Worm (Caenorhabditis elegans) whole organism, L4 larva: ENCODE data around the gene ceh-13.

ENCODE experiments used
- D1046.2 ChIP-seq: fragments of 200-800 bp; sonication (Bioruptor generic); IDR thresholded peaks from 2 replicates; pipeline ENCODE4 v1.3.6; 2022; ENCODE audit warnings: missing genetic modification characterization, missing compliant biosample characterization
- F49E8.2 ChIP-seq: sonication (generic microtip); optimal IDR thresholded peaks from 2 replicates; lab custom pipeline; 2016; ENCODE audit warnings: missing compliant biosample characterization, mild to moderate bottlenecking, missing genetic modification characterization, borderline replicate concordance
- R02D3.7 ChIP-seq: fragments of 150-350 bp; sonication (generic microtip); optimal IDR thresholded peaks from 3 replicates; lab custom pipeline; 2014; ENCODE audit warnings: missing biosample characterization, missing genetic modification characterization
- T26A8.4 ChIP-seq: fragments of 200-800 bp; sonication (Bioruptor generic); IDR thresholded peaks from 2 replicates; pipeline ENCODE4 v1.3.6; 2022; ENCODE audit warnings: missing genetic modification characterization, missing compliant biosample characterization
- Y5F2A.4 ChIP-seq: fragments of 200-800 bp; sonication (Bioruptor generic); optimal IDR thresholded peaks from 2 replicates; lab custom pipeline; 2018; ENCODE audit warnings: mild to moderate bottlenecking, missing genetic modification characterization, missing compliant biosample characterization
- Y75B8A.6 ChIP-seq: fragments of 200-800 bp; sonication (Bioruptor generic); IDR thresholded peaks from 2 replicates; pipeline ENCODE4 v1.3.6; 2022; ENCODE audit warnings: missing genetic modification reagents, missing genetic modification characterization, missing compliant biosample characterization
- ZK337.2 ChIP-seq: fragments of 200-800 bp; sonication (Bioruptor generic); IDR thresholded peaks from 2 replicates; pipeline ENCODE4 v1.3.6; 2022; ENCODE audit warnings: missing genetic modification reagents, missing genetic modification characterization, missing compliant biosample characterization
- ZK546.5 ChIP-seq, 2 experiments: sonication (generic microtip); optimal IDR thresholded peaks; 2 replicates each; lab custom pipeline; 2017; ENCODE audit warnings: missing biosample characterization in 2 of 2, missing genetic modification characterization in 2 of 2
- aha-1 ChIP-seq: fragments of 150-350 bp; peaks from one replicate; lab custom pipeline; 2014; ENCODE audit warnings: missing biosample characterization, missing genetic modification characterization
- attf-4 ChIP-seq: sonication (generic microtip); optimal IDR thresholded peaks from 3 replicates; lab custom pipeline; 2017; ENCODE audit warnings: missing biosample characterization, missing genetic modification characterization
- ceh-20 ChIP-seq: fragments of 200-800 bp; sonication (Bioruptor generic); IDR thresholded peaks from 2 replicates; pipeline ENCODE4 v1.3.6; 2022; ENCODE audit warnings: missing genetic modification reagents, missing genetic modification characterization, missing compliant biosample characterization
- ceh-32 ChIP-seq: sonication (generic microtip); optimal IDR thresholded peaks from 2 replicates; lab custom pipeline; 2016; ENCODE audit warnings: mild to moderate bottlenecking, missing genetic modification characterization, missing compliant biosample characterization; ENCODE audit not compliant: poor library complexity
- ceh-44 ChIP-seq: fragments of 200-800 bp; sonication (Bioruptor generic); IDR thresholded peaks from 2 replicates; pipeline ENCODE4 v1.3.6; 2022; ENCODE audit warnings: missing genetic modification reagents, missing genetic modification characterization, missing compliant biosample characterization
- ces-1 ChIP-seq: fragments of 150-350 bp; sonication (generic microtip); optimal IDR thresholded peaks from 4 replicates; lab custom pipeline; 2014; ENCODE audit warnings: missing biosample characterization, missing genetic modification reagents, missing genetic modification characterization
- daf-16 ChIP-seq, 3 experiments: sonication (generic microtip); optimal IDR thresholded peaks; 2 replicates each; lab custom pipeline; 2016 to 2017; ENCODE audit warnings: missing genetic modification characterization in 3 of 3, missing genetic modification reagents in 3 of 3, mild to moderate bottlenecking in 2 of 3, missing compliant biosample characterization in 2 of 3, missing biosample characterization in 1 of 3, moderate library complexity in 1 of 3
- daf-19 ChIP-seq: fragments of 200-800 bp; sonication (Bioruptor generic); conservative IDR thresholded peaks from 2 replicates; pipeline ENCODE4 v1.3.6; 2022; ENCODE audit warnings: missing genetic modification characterization, missing compliant biosample characterization
- dmd-8 ChIP-seq: fragments of 200-800 bp; sonication (Bioruptor generic); IDR thresholded peaks from 2 replicates; pipeline ENCODE4 v1.3.6; 2022; ENCODE audit warnings: missing genetic modification characterization, missing compliant biosample characterization
- egl-27 ChIP-seq: sonication (generic microtip); optimal IDR thresholded peaks from 3 replicates; lab custom pipeline; 2017; ENCODE audit warnings: missing biosample characterization, missing genetic modification reagents, missing genetic modification characterization
- egl-43 ChIP-seq: fragments of 200-800 bp; sonication (Bioruptor generic); IDR thresholded peaks from 2 replicates; pipeline ENCODE4 v1.3.6; 2022; ENCODE audit warnings: missing genetic modification reagents, missing genetic modification characterization, missing compliant biosample characterization
- hif-1 ChIP-seq, 2 experiments: sonication (generic microtip); optimal IDR thresholded peaks; 2 replicates each; lab custom pipeline; 2016 to 2017; ENCODE audit warnings: missing compliant biosample characterization in 2 of 2, missing genetic modification characterization in 2 of 2, missing genetic modification reagents in 2 of 2, missing genotype in 2 of 2, mild to moderate bottlenecking in 1 of 2
- hlh-11 ChIP-seq: fragments of 200-800 bp; sonication (Bioruptor generic); optimal IDR thresholded peaks from 2 replicates; lab custom pipeline; 2018; ENCODE audit warnings: mild to moderate bottlenecking, missing genetic modification characterization, missing compliant biosample characterization
- hlh-30 ChIP-seq: sonication (generic microtip); optimal IDR thresholded peaks from 2 replicates; lab custom pipeline; 2017; ENCODE audit warnings: antibody characterized with exemption, mild to moderate bottlenecking, missing genetic modification characterization, missing compliant biosample characterization; ENCODE audit not compliant: insufficient read depth
- lim-7 ChIP-seq: fragments of 200-800 bp; sonication (Bioruptor generic); IDR thresholded peaks from 2 replicates; pipeline ENCODE4 v1.3.6; 2022; ENCODE audit warnings: missing genetic modification characterization, missing compliant biosample characterization
- lin-1 ChIP-seq: fragments of 200-800 bp; sonication (Bioruptor generic); IDR thresholded peaks from 2 replicates; pipeline ENCODE4 v1.3.6; 2022; ENCODE audit warnings: missing genetic modification reagents, missing genetic modification characterization, missing compliant biosample characterization
- lin-15B ChIP-seq: fragments of 150-350 bp; sonication (generic microtip); optimal IDR thresholded peaks from 3 replicates; lab custom pipeline; 2014; ENCODE audit warnings: missing biosample characterization, missing genetic modification characterization
- lin-38 ChIP-seq: fragments of 200-800 bp; sonication (Bioruptor generic); IDR thresholded peaks from 2 replicates; pipeline ENCODE4 v1.3.6; 2022; ENCODE audit warnings: missing genetic modification reagents, missing genetic modification characterization, missing compliant biosample characterization
- lir-3 ChIP-seq: sonication (generic microtip); optimal IDR thresholded peaks from 2 replicates; lab custom pipeline; 2016; ENCODE audit warnings: mild to moderate bottlenecking, missing genetic modification characterization, missing compliant biosample characterization
- madf-5 ChIP-seq, 2 experiments: fragments of 200-800 bp; sonication (Bioruptor generic); IDR thresholded peaks; 2 replicates each; pipeline ENCODE4 v1.3.6; 2022; ENCODE audit warnings: missing compliant biosample characterization in 2 of 2, missing genetic modification characterization in 2 of 2
- mdl-1 ChIP-seq, 2 experiments: fragments of 150-350 bp in 1 of 2; sonication (generic microtip) in 1 of 2; optimal IDR thresholded peaks; 2 replicates each; lab custom pipeline; 2014 to 2017; ENCODE audit warnings: missing biosample characterization in 2 of 2, missing genetic modification characterization in 2 of 2
- nhr-111 ChIP-seq: fragments of 200-800 bp; sonication (Bioruptor generic); optimal IDR thresholded peaks from 2 replicates; lab custom pipeline; 2018; ENCODE audit warnings: mild to moderate bottlenecking, missing genetic modification characterization, missing compliant biosample characterization
- nhr-28 ChIP-seq: fragments of 150-350 bp; optimal IDR thresholded peaks from 2 replicates; lab custom pipeline; 2014; ENCODE audit warnings: missing biosample characterization, missing genetic modification characterization
- nhr-6 ChIP-seq: fragments of 150-350 bp; optimal IDR thresholded peaks from 2 replicates; lab custom pipeline; 2014; ENCODE audit warnings: missing biosample characterization, missing genetic modification characterization
- nhr-76 ChIP-seq: fragments of 150-350 bp; optimal IDR thresholded peaks from 2 replicates; lab custom pipeline; 2014; ENCODE audit warnings: missing biosample characterization, missing genetic modification characterization
- pqm-1 ChIP-seq: sonication (generic microtip); optimal IDR thresholded peaks from 2 replicates; lab custom pipeline; 2017; ENCODE audit warnings: missing biosample characterization, missing genetic modification characterization
- sdz-12 ChIP-seq: fragments of 200-800 bp; sonication (Bioruptor generic); optimal IDR thresholded peaks from 2 replicates; lab custom pipeline; 2018; ENCODE audit warnings: mild to moderate bottlenecking, missing genetic modification characterization, missing compliant biosample characterization
- spr-3 ChIP-seq: fragments of 200-800 bp; sonication (Bioruptor generic); optimal IDR thresholded peaks from 2 replicates; lab custom pipeline; 2018; ENCODE audit warnings: mild to moderate bottlenecking, missing genetic modification characterization, missing compliant biosample characterization
- unc-130 ChIP-seq: sonication (generic microtip); optimal IDR thresholded peaks from 2 replicates; lab custom pipeline; 2016; ENCODE audit warnings: missing genetic modification reagents, missing genetic modification characterization, missing compliant biosample characterization
- unc-62 ChIP-seq, 3 experiments: fragments of 150-350 bp in 1 of 3; sonication (generic microtip); optimal IDR thresholded peaks in 2 of 3; peaks in 1 of 3; 1 replicate in 1 of 3; 2 replicates in 2 of 3; lab custom pipeline; 2014 to 2017; ENCODE audit warnings: missing biosample characterization in 3 of 3, missing genetic modification characterization in 3 of 3, missing genetic modification reagents in 3 of 3, missing genotype in 1 of 3
- zfp-3 ChIP-seq: fragments of 200-800 bp; sonication (Bioruptor generic); conservative IDR thresholded peaks from 2 replicates; pipeline ENCODE4 v1.3.6; 2022; ENCODE audit warnings: missing genetic modification reagents, missing genetic modification characterization, missing compliant biosample characterization
- zip-2 ChIP-seq: fragments of 150-350 bp; optimal IDR thresholded peaks from 2 replicates; lab custom pipeline; 2014; ENCODE audit warnings: missing biosample characterization, missing genetic modification characterization
- ztf-11 ChIP-seq: fragments of 150-350 bp; optimal IDR thresholded peaks from 2 replicates; lab custom pipeline; 2014; ENCODE audit warnings: missing biosample characterization, missing genetic modification characterization

The ceh-13 gene

ce11 chrIII:7555360-7555759 is at the start of gene ceh-13:
ceh-13 (plus strand) TSS chrIII:7555660.
- no peak for TF ChIP-seq ces-1 (GFP tag; lab: Kevin White, UChicago)
- TF ChIP-seq nhr-76 (tag; lab: Kevin White, UChicago): no peak
- no peak for TF ChIP-seq ceh-32 (tag; lab: Kevin White, UChicago)
- no peak for TF ChIP-seq lir-3
- no peak for TF ChIP-seq daf-19 (GFP tag; lab: Robert Waterston, UW)
- TF ChIP-seq dmd-8: no peak
- no peak for TF ChIP-seq egl-43 (GFP tag; lab: Robert Waterston, UW)

DNA sequence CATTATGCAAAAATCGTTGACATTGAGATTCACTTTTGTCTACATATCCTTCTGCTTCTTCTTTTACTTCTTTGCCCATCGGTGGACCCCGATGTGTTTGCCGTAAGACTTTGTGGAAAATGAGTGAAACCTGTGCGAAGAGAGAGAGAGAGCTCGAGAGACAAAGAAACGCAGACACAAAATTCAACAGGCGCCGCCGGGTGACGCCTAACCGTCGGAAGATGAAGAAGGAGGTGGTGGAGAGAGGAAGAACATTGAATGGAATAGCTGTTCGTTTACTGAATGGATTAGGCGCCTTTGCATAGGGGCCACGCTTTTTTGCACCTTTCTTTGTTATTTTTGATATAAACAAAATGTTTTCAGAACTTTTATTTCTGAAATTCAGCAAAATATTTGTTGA is 48.5 kb upstream of the ceh-13 start:
- TF ChIP-seq zip-2 (tag; lab: Kevin White, UChicago) (no peak), aha-1 (tag; lab: Kevin White, UChicago) (peak; percentile 70)

- TF ChIP-seq unc-62 (GFP tag; optimal IDR thresholded peaks at IDR 0.05 in 1 of 2; lab: Kevin White, UChicago): peak in 1 of 2 experiments; percentile 53
- no peak for TF ChIP-seq unc-62 (tag; optimal IDR thresholded peaks at IDR 0.05; lab: Kevin White, UChicago)
- TF ChIP-seq egl-27 (tag; lab: Kevin White, UChicago): no peak
- peak; percentile 16 for TF ChIP-seq pqm-1 (tag; lab: Kevin White, UChicago)
- peak; percentile 34 for TF ChIP-seq hlh-11 (tag; lab: Kevin White, UChicago)
Observed at ce11 chrIII:7508128-7508635, 47.3 kb upstream of the ceh-13 start, which contains the start of gene cls-1. cls-1 (plus strand) TSS chrIII:7508178.

- TF ChIP-seq egl-43 (GFP tag; lab: Robert Waterston, UW) (no peak), daf-19 (GFP tag; lab: Robert Waterston, UW) (no peak), nhr-6 (tag; lab: Kevin White, UChicago) (no peak), Y75B8A.6 (GFP tag; lab: Robert Waterston, UW) (no peak), mdl-1 (tag; optimal IDR thresholded peaks at IDR 0.05; lab: Kevin White, UChicago) (no peak), hlh-30 (tag; lab: Kevin White, UChicago) (no peak), R02D3.7 (tag; lab: Kevin White, UChicago) (no peak), nhr-111 (GFP tag; lab: Kevin White, UChicago) (no peak), lin-15B (tag; lab: Kevin White, UChicago) (no peak)
Observed at ce11 chrIII:7518424-7518823, 37.0 kb upstream of the ceh-13 start, which contains the start of gene clk-2. clk-2 (minus strand) TSS chrIII:7518524.

DNA sequence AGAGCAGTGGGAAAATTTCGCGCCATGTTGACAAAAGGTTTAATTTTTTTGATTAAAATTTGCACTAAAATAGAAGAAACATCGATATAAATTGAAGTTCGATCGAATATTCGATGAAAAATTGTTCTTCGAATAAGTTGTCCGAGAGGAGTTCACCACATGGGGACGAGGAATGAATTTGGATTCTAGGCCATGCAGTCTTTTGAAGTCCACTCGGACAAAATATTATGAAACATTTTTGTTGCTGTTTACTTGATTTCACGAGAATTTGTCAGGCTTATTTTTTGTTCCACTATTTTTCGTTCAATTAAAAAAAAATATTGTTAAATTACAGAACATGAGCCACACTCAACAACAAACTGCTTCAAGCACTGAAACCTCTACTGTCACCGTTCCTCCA is 34.8 kb upstream of the ceh-13 start, which contains the start of the genes cux-7 and C07H6.2:
Gene cux-7, minus strand, starts transcription at position 174 of the 400 bp plus-strand sequence.
Gene C07H6.2, plus strand, starts transcription at position 338 of the 400 bp plus-strand sequence.
- TF ChIP-seq hif-1 (tag; optimal IDR thresholded peaks at IDR 0.05; lab: Kevin White, UChicago) (peak in 1 of 2 experiments; percentile 96), lim-7 (GFP tag; lab: Robert Waterston, UW) (no peak), madf-5 (GFP tag; IDR thresholded peaks at IDR 0.05; lab: Robert Waterston, UW) (0 out of 4 replicates have a peak, but pooled peaks of 1 of the 2 experiments have one; percentile 50), lin-38 (GFP tag; lab: Robert Waterston, UW) (peak; percentile 85), T26A8.4 (GFP tag; lab: Robert Waterston, UW) (peak; percentile 86), F49E8.2 (tag; lab: Kevin White, UChicago) (peak; percentile 90), daf-16 (GFP tag; optimal IDR thresholded peaks at IDR 0.05; lab: Kevin White, UChicago) (peak; percentile 68 to 88), daf-16 (tag; optimal IDR thresholded peaks at IDR 0.05; lab: Kevin White, UChicago) (peak; percentile 90), ztf-11 (tag; lab: Kevin White, UChicago) (no peak), mdl-1 (tag; optimal IDR thresholded peaks at IDR 0.05; lab: Kevin White, UChicago) (peak in 1 of 2 experiments; percentile 19), nhr-111 (GFP tag; lab: Kevin White, UChicago) (no peak), sdz-12 (GFP tag; lab: Kevin White, UChicago) (peak; percentile 98), nhr-28 (tag; lab: Kevin White, UChicago) (peak; percentile 73), zfp-3 (GFP tag; lab: Robert Waterston, UW) (peak; percentile 88), ZK546.5 (tag; optimal IDR thresholded peaks at IDR 0.05; lab: Kevin White, UChicago) (peak in 1 of 2 experiments; percentile 24), ZK337.2 (GFP tag; lab: Robert Waterston, UW) (peak; percentile 100), Y5F2A.4 (no peak), ceh-20 (GFP tag; lab: Robert Waterston, UW) (peak; percentile 82), lin-1 (GFP tag; lab: Robert Waterston, UW) (0 out of 2 replicates have a peak, but pooled peaks have one; percentile 40), ceh-44 (GFP tag; lab: Robert Waterston, UW) (peak; percentile 93), attf-4 (tag; lab: Kevin White, UChicago) (no peak), D1046.2 (peak; percentile 88; the same call in 1 of the 2 replicates), unc-130 (GFP tag; lab: Kevin White, UChicago) (peak; percentile 98), spr-3 (GFP tag; lab: Kevin White, UChicago) (peak; percentile 47)
